Worm (Caenorhabditis elegans) whole organism, L3 larva: ENCODE measurements around the gene madf-1.
A peak's percentile ranks its signal among the peaks of the same experiment; 100 is the strongest.

Experiments used
- R02D3.7 ChIP-seq: fragments of 150-350 bp; optimal IDR thresholded peaks from 2 replicates; lab custom pipeline; 2014; ENCODE audit warnings: missing biosample characterization, missing genetic modification characterization
- ZK546.5 ChIP-seq: sonication (generic microtip); optimal IDR thresholded peaks from 2 replicates; lab custom pipeline; 2017; ENCODE audit warnings: missing biosample characterization, missing genetic modification characterization
- aly-2 ChIP-seq: fragments of 150-350 bp; optimal IDR thresholded peaks from 2 replicates; lab custom pipeline; 2014; ENCODE audit warnings: missing biosample characterization, missing genetic modification characterization
- ama-1 ChIP-seq: fragments of 150-350 bp; optimal IDR thresholded peaks from 2 replicates; lab custom pipeline; 2018
- ceh-28 ChIP-seq: fragments of 150-350 bp; optimal IDR thresholded peaks from 2 replicates; lab custom pipeline; 2014; ENCODE audit warnings: missing biosample characterization, missing genetic modification reagents, missing genetic modification characterization
- ceh-9 ChIP-seq: sonication (generic microtip); optimal IDR thresholded peaks from 2 replicates; lab custom pipeline; 2018; ENCODE audit warnings: missing biosample characterization, missing genetic modification characterization
- egl-27 ChIP-seq: sonication (generic microtip); optimal IDR thresholded peaks from 4 replicates; lab custom pipeline; 2017; ENCODE audit warnings: missing biosample characterization, missing genetic modification reagents, missing genetic modification characterization
- eor-1 ChIP-seq, 2 experiments: fragments of 150-350 bp; optimal IDR thresholded peaks; 2 replicates each; lab custom pipeline; 2014 to 2018; ENCODE audit warnings: missing biosample characterization in 2 of 2, missing genetic modification characterization in 2 of 2
- fkh-10 ChIP-seq: sonication (generic microtip); optimal IDR thresholded peaks from 2 replicates; lab custom pipeline; 2017; ENCODE audit warnings: missing biosample characterization, missing genetic modification reagents, missing genetic modification characterization
- fos-1 ChIP-seq: fragments of 150-350 bp; optimal IDR thresholded peaks from 2 replicates; lab custom pipeline; 2014; ENCODE audit warnings: missing biosample characterization, missing genetic modification characterization
- hmg-11 ChIP-seq: sonication (generic microtip); optimal IDR thresholded peaks from 2 replicates; lab custom pipeline; 2016; ENCODE audit warnings: missing genetic modification characterization, missing compliant biosample characterization
- jun-1 ChIP-seq: fragments of 150-350 bp; optimal IDR thresholded peaks from 2 replicates; lab custom pipeline; 2014; ENCODE audit warnings: missing biosample characterization, missing genetic modification reagents, missing genetic modification characterization
- lin-15B ChIP-seq: fragments of 150-350 bp; optimal IDR thresholded peaks from 2 replicates; lab custom pipeline; 2014; ENCODE audit warnings: missing biosample characterization, missing genetic modification characterization
- lin-39 ChIP-seq: fragments of 150-350 bp; optimal IDR thresholded peaks from 2 replicates; lab custom pipeline; 2018; ENCODE audit warnings: missing biosample characterization, missing genetic modification reagents, missing genetic modification characterization
- mdl-1 ChIP-seq: fragments of 150-350 bp; optimal IDR thresholded peaks from 2 replicates; lab custom pipeline; 2014; ENCODE audit warnings: missing biosample characterization, missing genetic modification characterization
- mml-1 ChIP-seq: fragments of 150-350 bp; sonication (generic microtip); optimal IDR thresholded peaks from 3 replicates; lab custom pipeline; 2014; ENCODE audit warnings: missing biosample characterization, missing genetic modification characterization
- nfya-1 ChIP-seq: sonication (generic microtip); optimal IDR thresholded peaks from 2 replicates; lab custom pipeline; 2017; ENCODE audit warnings: missing genetic modification characterization, mild to moderate bottlenecking, missing compliant biosample characterization, antibody characterized with exemption, moderate library complexity; ENCODE audit not compliant: insufficient read depth
- nhr-11 ChIP-seq: fragments of 150-350 bp; optimal IDR thresholded peaks from 2 replicates; lab custom pipeline; 2014; ENCODE audit warnings: missing biosample characterization, missing genetic modification characterization
- nhr-12 ChIP-seq: fragments of 150-350 bp; optimal IDR thresholded peaks from 2 replicates; lab custom pipeline; 2014; ENCODE audit warnings: missing biosample characterization, missing genetic modification characterization
- nhr-23 ChIP-seq: fragments of 150-350 bp; optimal IDR thresholded peaks from 2 replicates; lab custom pipeline; 2014; ENCODE audit warnings: missing biosample characterization, missing genetic modification reagents, missing genetic modification characterization
- nhr-237 ChIP-seq: fragments of 150-350 bp; optimal IDR thresholded peaks from 2 replicates; lab custom pipeline; 2014; ENCODE audit warnings: missing biosample characterization, missing genetic modification characterization
- nhr-43 ChIP-seq: sonication (generic microtip); optimal IDR thresholded peaks from 2 replicates; lab custom pipeline; 2016; ENCODE audit warnings: mild to moderate bottlenecking, missing genetic modification characterization, missing compliant biosample characterization; ENCODE audit not compliant: poor library complexity, severe bottlenecking
- nhr-76 ChIP-seq: fragments of 150-350 bp; sonication (generic microtip); optimal IDR thresholded peaks from 5 replicates; lab custom pipeline; 2014; ENCODE audit warnings: missing biosample characterization, missing genetic modification characterization
- nhr-77 ChIP-seq: fragments of 150-350 bp; optimal IDR thresholded peaks from 2 replicates; lab custom pipeline; 2014; ENCODE audit warnings: missing biosample characterization, missing genetic modification characterization
- pha-4 ChIP-seq: fragments of 150-350 bp; optimal IDR thresholded peaks from 2 replicates; lab custom pipeline; 2014; ENCODE audit warnings: missing biosample characterization, missing genetic modification reagents, missing genetic modification characterization
- pqm-1 ChIP-seq: fragments of 150-350 bp; optimal IDR thresholded peaks from 2 replicates; lab custom pipeline; 2017; ENCODE audit warnings: missing biosample characterization, missing genetic modification characterization, inconsistent platforms
- sea-2 ChIP-seq: fragments of 150-350 bp; sonication (generic microtip); optimal IDR thresholded peaks from 4 replicates; lab custom pipeline; 2014; ENCODE audit warnings: missing biosample characterization, missing genetic modification reagents, missing genetic modification characterization
- snpc-4 ChIP-seq: fragments of 150-350 bp; optimal IDR thresholded peaks from 2 replicates; lab custom pipeline; 2014; ENCODE audit warnings: missing biosample characterization, missing genetic modification characterization
- unc-39 ChIP-seq: sonication (generic microtip); optimal IDR thresholded peaks from 4 replicates; lab custom pipeline; 2017; ENCODE audit warnings: missing biosample characterization, missing genetic modification characterization
- unc-62 ChIP-seq: fragments of 150-350 bp; sonication (generic microtip); optimal IDR thresholded peaks from 4 replicates; lab custom pipeline; 2014; ENCODE audit warnings: missing biosample characterization, missing genetic modification reagents, missing genetic modification characterization
- zag-1 ChIP-seq: fragments of 150-350 bp; optimal IDR thresholded peaks from 2 replicates; lab custom pipeline; 2014; ENCODE audit warnings: missing biosample characterization, missing genetic modification characterization
- ztf-11 ChIP-seq: fragments of 150-350 bp; optimal IDR thresholded peaks from 2 replicates; lab custom pipeline; 2014; ENCODE audit warnings: missing biosample characterization, missing genetic modification characterization
- ztf-4 ChIP-seq: fragments of 150-350 bp; optimal IDR thresholded peaks from 2 replicates; lab custom pipeline; 2014; ENCODE audit warnings: missing biosample characterization, missing genetic modification characterization

The madf-1 gene

ce11 chrIV:842095-842494, 10.4 kb upstream of the madf-1 start, which contains the start of gene Y55F3BR.6:
Y55F3BR.6 (minus strand) TSS chrIV:842126.
- no peak for TF ChIP-seq aly-2 (tag; lab: Kevin White, UChicago)
- TF ChIP-seq ztf-11 (tag; lab: Kevin White, UChicago): no peak
- no peak for TF ChIP-seq ama-1
- no peak for TF ChIP-seq lin-39
- no peak for TF ChIP-seq nhr-76
- no peak for TF ChIP-seq R02D3.7 (tag; lab: Kevin White, UChicago)
- TF ChIP-seq ceh-28 (tag; lab: Kevin White, UChicago): no peak
- TF ChIP-seq pqm-1 (tag; lab: Kevin White, UChicago): no peak
- TF ChIP-seq egl-27: no peak
- TF ChIP-seq zag-1 (tag; lab: Kevin White, UChicago): no peak

ce11 chrIV:833517-833916, 1.8 kb upstream of the madf-1 start:
- no peak for TF ChIP-seq egl-27
- no peak for TF ChIP-seq ama-1
- TF ChIP-seq snpc-4 (tag; lab: Kevin White, UChicago): no peak
- TF ChIP-seq nhr-23 (tag; lab: Kevin White, UChicago): peak; percentile 22
- no peak for TF ChIP-seq sea-2 (GFP tag; lab: Kevin White, UChicago)
- TF ChIP-seq nhr-11 (tag; lab: Kevin White, UChicago): no peak
- TF ChIP-seq unc-62 (GFP tag; lab: Kevin White, UChicago): no peak
- no peak for TF ChIP-seq mdl-1 (tag; lab: Kevin White, UChicago)
- no peak for TF ChIP-seq ZK546.5 (tag; lab: Kevin White, UChicago)
- TF ChIP-seq nhr-43 (tag; lab: Kevin White, UChicago): no peak
- TF ChIP-seq nfya-1 (tag; lab: Kevin White, UChicago): peak; percentile 12
- peak; percentile 7 for TF ChIP-seq lin-15B
- TF ChIP-seq hmg-11 (tag; lab: Kevin White, UChicago): peak; percentile 79
- no peak for TF ChIP-seq lin-39

ce11 chrIV:830262-830960, 1.3 kb downstream of the madf-1 start:
- TF ChIP-seq jun-1 (tag; lab: Kevin White, UChicago) (no peak), snpc-4 (tag; lab: Kevin White, UChicago) (no peak), nhr-77 (no peak), ztf-4 (tag; lab: Kevin White, UChicago) (no peak), pqm-1 (tag; lab: Kevin White, UChicago) (no peak), nfya-1 (tag; lab: Kevin White, UChicago) (no peak), R02D3.7 (tag; lab: Kevin White, UChicago) (no peak), lin-15B (no peak), mml-1 (tag; lab: Kevin White, UChicago) (no peak), ztf-11 (tag; lab: Kevin White, UChicago) (no peak), fkh-10 (GFP tag; lab: Kevin White, UChicago) (no peak), pha-4 (tag; lab: Kevin White, UChicago) (no peak), unc-39 (tag; lab: Kevin White, UChicago) (no peak), fos-1 (tag; lab: Kevin White, UChicago) (no peak), nhr-43 (tag; lab: Kevin White, UChicago) (no peak), egl-27 (no peak), nhr-76 (no peak), eor-1 (tag; optimal IDR thresholded peaks at IDR 0.05; lab: Kevin White, UChicago) (no peak), ceh-9 (tag; lab: Kevin White, UChicago) (no peak)

ce11 chrIV:829691-830090, 2.0 kb downstream of the madf-1 start:
- no peak for TF ChIP-seq pha-4 (tag; lab: Kevin White, UChicago)
- TF ChIP-seq nhr-11 (tag; lab: Kevin White, UChicago): no peak
- TF ChIP-seq eor-1 (tag; optimal IDR thresholded peaks at IDR 0.05; lab: Kevin White, UChicago): no peak
- no peak for TF ChIP-seq ceh-28 (tag; lab: Kevin White, UChicago)
- no peak for TF ChIP-seq nhr-237 (tag; lab: Kevin White, UChicago)
- TF ChIP-seq unc-62 (GFP tag; lab: Kevin White, UChicago): no peak
- TF ChIP-seq nhr-77: no peak
- TF ChIP-seq aly-2 (tag; lab: Kevin White, UChicago): no peak
- no peak for TF ChIP-seq nhr-12 (tag; lab: Kevin White, UChicago)
- TF ChIP-seq nfya-1 (tag; lab: Kevin White, UChicago): no peak
